Worm (Caenorhabditis elegans) whole organism, early embryonic: ENCODE results near the gene sqst-1.

ENCODE experiments used
- B0310.2 ChIP-seq: sonication (generic microtip); optimal IDR thresholded peaks from 2 replicates; lab custom pipeline; 2016; ENCODE audit warnings: mild to moderate bottlenecking, missing genetic modification characterization, missing compliant biosample characterization
- F13C5.2 ChIP-seq: sonication (generic microtip); optimal IDR thresholded peaks from 2 replicates; lab custom pipeline; 2017; ENCODE audit warnings: mild to moderate bottlenecking, missing genetic modification characterization, inconsistent platforms, missing compliant biosample characterization
- aly-1 ChIP-seq: sonication (generic microtip); optimal IDR thresholded peaks from 2 replicates; lab custom pipeline; 2016; ENCODE audit warnings: missing genetic modification characterization, missing compliant biosample characterization
- ama-1 ChIP-seq: fragments of 150-350 bp; optimal IDR thresholded peaks from 2 replicates; lab custom pipeline; 2014
- ceh-13 ChIP-seq: fragments of 200-800 bp; sonication (Bioruptor generic); optimal IDR thresholded peaks from 2 replicates; lab custom pipeline; 2018; ENCODE audit warnings: mild to moderate bottlenecking, missing genetic modification characterization, missing compliant biosample characterization
- ceh-36 ChIP-seq: sonication (generic microtip); optimal IDR thresholded peaks from 2 replicates; lab custom pipeline; 2016; ENCODE audit warnings: missing genetic modification characterization, inconsistent platforms, missing compliant biosample characterization
- ets-7 ChIP-seq: sonication (generic microtip); optimal IDR thresholded peaks from 2 replicates; lab custom pipeline; 2016; ENCODE audit warnings: missing genotype, missing genetic modification characterization, missing compliant biosample characterization
- flt-1 ChIP-seq: fragments of 200-800 bp; sonication (Bioruptor generic); IDR thresholded peaks from 2 replicates; pipeline ENCODE4 v1.3.6; 2022; ENCODE audit warnings: missing genetic modification characterization, missing compliant biosample characterization
- hmbx-1 ChIP-seq: sonication (generic microtip); optimal IDR thresholded peaks from 2 replicates; lab custom pipeline; 2016; ENCODE audit warnings: mild to moderate bottlenecking, missing genetic modification characterization, missing compliant biosample characterization
- hmg-4 ChIP-seq: fragments of 200-800 bp; sonication (Bioruptor generic); optimal IDR thresholded peaks from 2 replicates; lab custom pipeline; 2018; ENCODE audit warnings: mild to moderate bottlenecking, missing genetic modification characterization, missing compliant biosample characterization
- hnd-1 ChIP-seq: sonication (generic microtip); optimal IDR thresholded peaks from 2 replicates; lab custom pipeline; 2016; ENCODE audit warnings: missing genetic modification characterization, missing compliant biosample characterization
- pes-1 ChIP-seq: fragments of 200-800 bp; sonication (Bioruptor generic); IDR thresholded peaks from 2 replicates; pipeline ENCODE4 v1.3.6; 2022; ENCODE audit warnings: missing genetic modification reagents, missing genetic modification characterization, missing compliant biosample characterization
- scrt-1 ChIP-seq: fragments of 200-800 bp; sonication (Bioruptor generic); IDR thresholded peaks from 2 replicates; pipeline ENCODE4 v1.3.6; 2022; ENCODE audit warnings: missing genetic modification characterization, missing compliant biosample characterization
- sea-1 ChIP-seq: fragments of 200-800 bp; sonication (Bioruptor generic); conservative IDR thresholded peaks from 2 replicates; pipeline ENCODE4 v1.3.6; 2022; ENCODE audit warnings: missing genetic modification characterization, missing compliant biosample characterization
- tbx-11 ChIP-seq: fragments of 200-800 bp; sonication (Bioruptor generic); IDR thresholded peaks from 2 replicates; pipeline ENCODE4 v1.3.6; 2022; ENCODE audit warnings: missing genetic modification characterization, missing compliant biosample characterization
- tbx-37 ChIP-seq: fragments of 200-800 bp; sonication (Bioruptor generic); conservative IDR thresholded peaks from 2 replicates; pipeline ENCODE4 v1.3.6; 2022; ENCODE audit warnings: missing genetic modification reagents, missing genetic modification characterization, missing compliant biosample characterization
- tra-4 ChIP-seq: sonication (generic microtip); optimal IDR thresholded peaks from 2 replicates; lab custom pipeline; 2017; ENCODE audit warnings: missing genetic modification characterization, missing compliant biosample characterization

Gene sqst-1

DNA sequence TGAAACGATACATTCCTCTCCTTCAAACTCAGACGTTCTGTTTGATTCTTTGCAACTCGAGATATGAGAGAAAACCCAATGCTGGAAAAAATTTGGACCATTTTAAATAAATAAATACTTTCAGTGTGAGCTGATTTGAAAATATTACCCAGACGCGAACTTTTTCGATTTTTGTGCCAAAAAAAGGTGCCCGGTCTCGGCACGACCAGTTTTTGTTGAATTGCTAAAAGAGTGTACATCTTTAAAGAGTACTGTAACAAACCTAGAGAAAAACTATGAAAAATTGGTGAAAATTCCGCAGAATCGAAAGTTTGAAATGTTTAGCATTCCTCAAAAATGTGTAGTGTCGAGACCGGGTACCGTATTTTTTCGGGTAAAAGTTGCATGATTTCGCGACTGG is 27.1 kb downstream of the sqst-1 start, which contains the start of gene K08E4.8:
Gene K08E4.8, minus strand, starts transcription at position 101 of the 400 bp plus-strand sequence.
- TF ChIP-seq tra-4 (tag; lab: Kevin White, UChicago) (no peak), tbx-37 (GFP tag; lab: Robert Waterston, UW) (no peak), ama-1 (no peak), B0310.2 (tag; lab: Kevin White, UChicago) (no peak), ceh-36 (tag; lab: Kevin White, UChicago) (no peak), scrt-1 (no peak), sea-1 (no peak), aly-1 (no peak), F13C5.2 (no peak), hmbx-1 (tag; lab: Kevin White, UChicago) (no peak), hmg-4 (GFP tag; lab: Kevin White, UChicago) (no peak), tbx-11 (GFP tag; lab: Robert Waterston, UW) (no peak)

- TF ChIP-seq hnd-1 (tag; lab: Kevin White, UChicago) (no peak), aly-1 (no peak)
These were observed 34.5 kb downstream of the sqst-1 start, which contains the start of gene bath-37 for ce11 chrIV:12068590-12068989. Gene bath-37, plus strand, starts transcription at chrIV:12068890.

- TF ChIP-seq hmg-4 (GFP tag; lab: Kevin White, UChicago) (no peak), B0310.2 (tag; lab: Kevin White, UChicago) (no peak), tra-4 (tag; lab: Kevin White, UChicago) (no peak), F13C5.2 (no peak), sea-1 (no peak), ets-7 (no peak), pes-1 (no peak), scrt-1 (no peak), ceh-13 (no peak), flt-1 (GFP tag; lab: Robert Waterston, UW) (no peak), tbx-37 (GFP tag; lab: Robert Waterston, UW) (no peak), hnd-1 (tag; lab: Kevin White, UChicago) (no peak), hmbx-1 (tag; lab: Kevin White, UChicago) (no peak), aly-1 (no peak), ama-1 (no peak), tbx-11 (GFP tag; lab: Robert Waterston, UW) (no peak), ceh-36 (tag; lab: Kevin White, UChicago) (no peak)
These were observed 41.4 kb downstream of the sqst-1 start, which contains the start of gene K08E4.7 for ce11 chrIV:12075497-12075896. Gene K08E4.7, plus strand, starts transcription at chrIV:12075797.

ce11 chrIV:12078112-12078812 is 44.2 kb downstream of the sqst-1 start, which contains the start of gene tmed-1:
Gene tmed-1, minus strand, starts transcription at chrIV:12078162.
- TF ChIP-seq tra-4 (tag; lab: Kevin White, UChicago) (no peak), ets-7 (no peak), tbx-11 (GFP tag; lab: Robert Waterston, UW) (no peak), ceh-36 (tag; lab: Kevin White, UChicago) (no peak), sea-1 (no peak)

- TF ChIP-seq hmbx-1 (tag; lab: Kevin White, UChicago), result no peak
- TF ChIP-seq hmg-4 (GFP tag; lab: Kevin White, UChicago), result no peak
- no peak for TF ChIP-seq tra-4 (tag; lab: Kevin White, UChicago)
- no peak for TF ChIP-seq flt-1 (GFP tag; lab: Robert Waterston, UW)
- no peak for TF ChIP-seq ceh-13
- no peak for TF ChIP-seq ama-1
- no peak for TF ChIP-seq scrt-1
- no peak for TF ChIP-seq hnd-1 (tag; lab: Kevin White, UChicago)
- TF ChIP-seq B0310.2 (tag; lab: Kevin White, UChicago), result no peak
- no peak for TF ChIP-seq F13C5.2
- no peak for TF ChIP-seq pes-1
- TF ChIP-seq tbx-37 (GFP tag; lab: Robert Waterston, UW), result no peak
- TF ChIP-seq sea-1, result no peak
- TF ChIP-seq ceh-36 (tag; lab: Kevin White, UChicago), result no peak
- no peak for TF ChIP-seq ets-7
- TF ChIP-seq tbx-11 (GFP tag; lab: Robert Waterston, UW), result no peak
- no peak for TF ChIP-seq aly-1
These were observed 44.9 kb downstream of the sqst-1 start, which contains the start of gene lex-1 for ce11 chrIV:12078907-12079523. Gene lex-1, plus strand, starts transcription at chrIV:12079473.

ce11 chrIV:12080807-12081206 is 46.7 kb downstream of the sqst-1 start:
- TF ChIP-seq tbx-11 (GFP tag; lab: Robert Waterston, UW) (no peak), ets-7 (no peak), ceh-13 (no peak), ama-1 (no peak), hmg-4 (GFP tag; lab: Kevin White, UChicago) (no peak), scrt-1 (no peak), F13C5.2 (no peak), flt-1 (GFP tag; lab: Robert Waterston, UW) (no peak), sea-1 (no peak), aly-1 (no peak), hnd-1 (tag; lab: Kevin White, UChicago) (no peak), ceh-36 (tag; lab: Kevin White, UChicago) (no peak), pes-1 (no peak), hmbx-1 (tag; lab: Kevin White, UChicago) (no peak), tra-4 (tag; lab: Kevin White, UChicago) (no peak), tbx-37 (GFP tag; lab: Robert Waterston, UW) (no peak), B0310.2 (tag; lab: Kevin White, UChicago) (no peak)

DNA sequence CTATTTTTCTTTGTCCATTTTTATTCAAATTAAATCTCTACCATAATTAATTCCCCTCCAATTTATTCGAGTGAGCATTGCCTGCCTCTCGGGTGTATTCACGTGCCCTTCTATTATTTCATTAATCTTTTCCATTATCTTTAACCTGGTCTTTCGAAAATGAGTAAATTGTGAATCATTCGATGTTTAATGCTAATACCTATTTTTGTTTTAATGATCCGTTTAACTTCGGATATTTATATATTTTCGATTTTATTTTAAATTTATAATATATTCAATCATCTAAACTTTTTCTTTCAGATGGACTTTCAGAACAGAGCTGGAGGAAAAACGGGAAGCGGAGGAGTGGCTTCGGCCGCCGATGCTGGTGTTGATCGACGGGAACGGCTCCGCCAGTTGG is 50.1 kb downstream of the sqst-1 start, which contains the start of gene repo-1:
Gene repo-1, plus strand, starts transcription at position 301 of the 400 bp plus-strand sequence.
- TF ChIP-seq scrt-1 (0 out of 2 replicates have a peak, but pooled peaks have one; percentile 23), F13C5.2 (no peak)
